Fruit fly (Drosophila melanogaster): ENCODE results near the gene Deaf1.
A peak's percentile ranks its signal among the peaks of the same experiment; 100 is the strongest.

Gene Deaf1

dm6 chr3L:19818701-19819100 lies 727 bp downstream of the Deaf1 start (continued):
- TF ChIP-seq CG1832 (GFP tag; optimal IDR thresholded peaks at IDR 0.05): no peak
- TF ChIP-seq so (GFP tag; IDR thresholded peaks at IDR 0.05): 0 out of 3 replicates have a peak, but pooled peaks have one; percentile 12
- no peak for TF ChIP-seq Jarid2 (GFP tag; optimal IDR thresholded peaks at IDR 0.05)
- TF ChIP-seq Deaf1 (tag; optimal IDR thresholded peaks at IDR 0.05): no peak
- TF ChIP-seq E2f1 (GFP tag; IDR thresholded peaks at IDR 0.05): no peak
- peak; percentile 92 for TF ChIP-seq ewg (GFP tag; optimal IDR thresholded peaks at IDR 0.05)
- TF ChIP-seq danr (GFP tag; IDR thresholded peaks at IDR 0.05): no peak
- no peak for TF ChIP-seq salm (tag; optimal IDR thresholded peaks at IDR 0.05)
- peak; percentile 23; the same call in 1 of the 2 replicates for TF ChIP-seq E2f2 (GFP tag; IDR thresholded peaks at IDR 0.05)
- no peak for TF ChIP-seq CG2202 (tag; optimal IDR thresholded peaks at IDR 0.05)
- TF ChIP-seq crol (GFP tag; IDR thresholded peaks at IDR 0.05): peak; percentile 94
- TF ChIP-seq chinmo (GFP tag; IDR thresholded peaks at IDR 0.05; ENCODE audit: partially characterized antibody): 0 out of 4 replicates have a peak, but pooled peaks have one; percentile 13
- TF ChIP-seq Dll (GFP tag; IDR thresholded peaks at IDR 0.05; ENCODE audit: partially characterized antibody): no peak
- peak; percentile 80 for TF ChIP-seq CG32767 (GFP tag; IDR thresholded peaks at IDR 0.05)
- no peak for TF ChIP-seq CG4820 (GFP tag; optimal IDR thresholded peaks at IDR 0.05)
- no peak for TF ChIP-seq caup (GFP tag; optimal IDR thresholded peaks at IDR 0.05; ENCODE audit: severe bottlenecking)
- TF ChIP-seq sr (GFP tag; IDR thresholded peaks at IDR 0.05): no peak
- no peak for TF ChIP-seq CG4854 (GFP tag; optimal IDR thresholded peaks at IDR 0.05)
- no peak for TF ChIP-seq CG6654 (GFP tag; optimal IDR thresholded peaks at IDR 0.05)
- no peak for TF ChIP-seq ken (GFP tag; IDR thresholded peaks at IDR 0.05)
- no peak for TF ChIP-seq Fer3 (tag; optimal IDR thresholded peaks at IDR 0.05)
- TF ChIP-seq YL-1 (GFP tag; optimal IDR thresholded peaks at IDR 0.05): peak; percentile 33
- no peak for TF ChIP-seq btn (GFP tag; optimal IDR thresholded peaks at IDR 0.05)
- TF ChIP-seq CG17802 (tag; optimal IDR thresholded peaks at IDR 0.05): no peak
- no peak for TF ChIP-seq CG34376 (GFP tag; optimal IDR thresholded peaks at IDR 0.05)

- peak in 1 of 2 experiments; percentile 17 for TF ChIP-seq crp (GFP tag; optimal IDR thresholded peaks at IDR 0.05)
- TF ChIP-seq Tbp (GFP tag; optimal IDR thresholded peaks at IDR 0.05): no peak
- TF ChIP-seq mam (GFP tag; optimal IDR thresholded peaks at IDR 0.05): no peak
- TF ChIP-seq lbe (GFP tag; optimal IDR thresholded peaks at IDR 0.05): no peak
- TF ChIP-seq CG1024 (GFP tag; IDR thresholded peaks at IDR 0.05): no peak
- no peak for TF ChIP-seq grn (GFP tag; optimal IDR thresholded peaks at IDR 0.05)
- TF ChIP-seq zf30C (GFP tag; optimal IDR thresholded peaks at IDR 0.05): no peak
- TF ChIP-seq sima (GFP tag; optimal IDR thresholded peaks at IDR 0.05): no peak
- no peak for TF ChIP-seq CG30020 (tag; optimal IDR thresholded peaks at IDR 0.05)
- TF ChIP-seq inv (GFP tag; IDR thresholded peaks at IDR 0.05; ENCODE audit: partially characterized antibody): no peak
- TF ChIP-seq Mes4 (GFP tag; optimal IDR thresholded peaks at IDR 0.05): no peak
- TF ChIP-seq Fer1 (GFP tag; optimal IDR thresholded peaks at IDR 0.05): no peak
- TF ChIP-seq CG10979 (tag; optimal IDR thresholded peaks at IDR 0.05): no peak
- peak; percentile 28; the same call in 1 of the 2 replicates for TF ChIP-seq sim (GFP tag; IDR thresholded peaks at IDR 0.05)
- TF ChIP-seq Sry-β (GFP tag; optimal IDR thresholded peaks at IDR 0.05): no peak
- TF ChIP-seq pfk (GFP tag; optimal IDR thresholded peaks at IDR 0.05): peak; percentile 16
- TF ChIP-seq phol (tag; optimal IDR thresholded peaks at IDR 0.05): no peak
- no peak for TF ChIP-seq zfh2 (GFP tag; optimal IDR thresholded peaks at IDR 0.05)
- TF ChIP-seq Max (GFP tag; optimal IDR thresholded peaks at IDR 0.05): no peak
- no peak for TF ChIP-seq Hsf (GFP tag; optimal IDR thresholded peaks at IDR 0.05)
- no peak for TF ChIP-seq mld (GFP tag; IDR thresholded peaks at IDR 0.05; ENCODE audit: partially characterized antibody)
- TF ChIP-seq Blimp-1 (GFP tag; optimal IDR thresholded peaks at IDR 0.05): no peak
- TF ChIP-seq dmrt11E (tag; optimal IDR thresholded peaks at IDR 0.05): no peak
- TF ChIP-seq CG1832 (GFP tag; optimal IDR thresholded peaks at IDR 0.05): no peak
- TF ChIP-seq da (GFP tag; optimal IDR thresholded peaks at IDR 0.05): no peak
- TF ChIP-seq MBD-R2 (GFP tag; IDR thresholded peaks at IDR 0.05): peak; percentile 28; the same call in 1 of the 2 replicates
- TF ChIP-seq cas (GFP tag; IDR thresholded peaks at IDR 0.05): no peak
Observed at dm6 chr3L:19833227-19833626, 15.3 kb downstream of the Deaf1 start.

Data from whole organism, embryonic.